Fruit fly (Drosophila melanogaster): Measurements from ENCODE around the gene Six4.

Gene Six4

DNA sequence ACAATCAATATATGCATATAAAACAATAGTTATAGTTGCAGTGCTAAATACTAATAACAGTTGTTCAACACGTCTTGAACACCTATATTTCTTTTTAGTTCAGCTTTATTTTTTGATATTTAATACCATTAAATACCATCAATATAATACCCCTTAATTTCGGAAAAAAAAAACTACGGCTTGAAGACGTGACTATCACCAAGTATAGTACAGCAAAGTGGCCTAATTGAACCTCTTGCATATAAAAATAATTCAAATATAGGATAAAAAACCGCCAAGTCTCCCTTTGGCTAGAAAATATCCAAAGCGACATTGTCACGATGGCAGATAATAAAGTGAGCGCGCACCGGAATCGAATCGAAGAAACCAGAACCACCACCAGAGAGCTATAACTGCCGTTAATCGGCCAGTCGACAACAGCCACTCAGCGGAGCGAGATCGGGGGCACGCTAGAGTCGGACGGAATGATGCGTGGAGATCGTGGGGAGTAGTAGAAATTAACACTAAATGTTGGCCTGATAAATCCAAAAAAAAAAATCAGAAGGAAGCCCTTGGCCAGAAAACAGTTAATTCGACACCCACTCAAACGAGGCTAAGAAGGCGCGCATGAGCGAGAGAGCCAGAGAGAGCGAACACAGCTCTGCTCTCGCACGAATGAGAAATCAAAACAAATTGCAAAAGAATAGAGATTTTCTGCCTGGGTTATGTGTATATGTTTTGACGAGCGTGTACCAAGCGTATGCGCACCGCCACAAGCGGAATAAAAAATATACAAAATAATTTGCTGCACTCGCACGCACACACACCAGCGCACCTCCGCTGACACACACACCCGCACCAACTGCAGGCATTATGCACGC is 7.5 kb downstream of the Six4 start (continued):
- peak; percentile 32 for TF ChIP-seq CG12299 (tag; optimal IDR thresholded peaks at IDR 0.05)
- TF ChIP-seq grau (tag; optimal IDR thresholded peaks at IDR 0.05), result peak; percentile 40
- peak; percentile 48 for TF ChIP-seq Dip3 (GFP tag; optimal IDR thresholded peaks at IDR 0.05)
- peak; percentile 40 for TF ChIP-seq CG18599 (GFP tag; optimal IDR thresholded peaks at IDR 0.05)
- no peak for TF ChIP-seq bowl (GFP tag; IDR thresholded peaks at IDR 0.05)
- TF ChIP-seq Trl (optimal IDR thresholded peaks at IDR 0.05), result peak; percentile 91 to 98
- TF ChIP-seq Trl (GFP tag; optimal IDR thresholded peaks at IDR 0.05), result peak; percentile 77
- TF ChIP-seq CG11504 (tag; optimal IDR thresholded peaks at IDR 0.05), result peak; percentile 61
- peak; percentile 42 for TF ChIP-seq Dref (GFP tag; IDR thresholded peaks at IDR 0.05)
- no peak for TF ChIP-seq ap (GFP tag; IDR thresholded peaks at IDR 0.05)
- no peak for TF ChIP-seq shn (GFP tag; optimal IDR thresholded peaks at IDR 0.05)
- peak; percentile 35 for TF ChIP-seq CG15696 (tag; optimal IDR thresholded peaks at IDR 0.05)
- no peak for TF ChIP-seq CG10321 (GFP tag; IDR thresholded peaks at IDR 0.05)
- TF ChIP-seq dmrt99B (tag; optimal IDR thresholded peaks at IDR 0.05), result peak; percentile 37
- peak; percentile 44 for TF ChIP-seq BEAF-32 (GFP tag; optimal IDR thresholded peaks at IDR 0.05)
- TF ChIP-seq lab (GFP tag; optimal IDR thresholded peaks at IDR 0.05), result peak; percentile 70
- no peak for TF ChIP-seq CG8478 (optimal IDR thresholded peaks at IDR 0.05)
- no peak for TF ChIP-seq CG11560 (tag; IDR thresholded peaks at IDR 0.05)
- TF ChIP-seq Neu2 (GFP tag; optimal IDR thresholded peaks at IDR 0.05; ENCODE audit: borderline replicate concordance), result peak; percentile 17
- peak; percentile 51 for TF ChIP-seq CG2120 (GFP tag; optimal IDR thresholded peaks at IDR 0.05)
- peak; percentile 37 for TF ChIP-seq Hr3 (GFP tag; optimal IDR thresholded peaks at IDR 0.05)
- TF ChIP-seq CG31224 (GFP tag; IDR thresholded peaks at IDR 0.05), result no peak
- TF ChIP-seq Xrp1 (GFP tag; IDR thresholded peaks at IDR 0.05), result no peak; the same call in 1 of the 2 replicates
- no peak for TF ChIP-seq tup (GFP tag; optimal IDR thresholded peaks at IDR 0.05)
- peak; percentile 46 for TF ChIP-seq zen (tag; optimal IDR thresholded peaks at IDR 0.05)
- no peak for TF ChIP-seq Nf-YB (GFP tag; optimal IDR thresholded peaks at IDR 0.05)
- TF ChIP-seq Mad (GFP tag; optimal IDR thresholded peaks at IDR 0.05), result no peak
- TF ChIP-seq CG15011 (GFP tag; optimal IDR thresholded peaks at IDR 0.05), result no peak
- no peak for TF ChIP-seq Lhr (GFP tag; optimal IDR thresholded peaks at IDR 0.05)
- no peak for TF ChIP-seq Doc3 (GFP tag; IDR thresholded peaks at IDR 0.05; ENCODE audit: partially characterized antibody)
- TF ChIP-seq dan (GFP tag; IDR thresholded peaks at IDR 0.05), result no peak
- no peak for TF ChIP-seq CG1647 (GFP tag; optimal IDR thresholded peaks at IDR 0.05)

dm6 chr3L:20784394-20784793 is 8.2 kb downstream of the Six4 start:
- TF ChIP-seq onecut (GFP tag; IDR thresholded peaks at IDR 0.05) (peak; percentile 38), CG34224 (GFP tag; IDR thresholded peaks at IDR 0.05; ENCODE audit: partially characterized antibody) (peak; percentile 17; the same call in 1 of the 3 replicates), stc (GFP tag; IDR thresholded peaks at IDR 0.05) (no peak), CG3726 (GFP tag; IDR thresholded peaks at IDR 0.05) (no peak), Trl (optimal IDR thresholded peaks at IDR 0.05) (peak in 1 of 2 experiments; percentile 32), Trl (GFP tag; optimal IDR thresholded peaks at IDR 0.05) (no peak), CG4360 (GFP tag; IDR thresholded peaks at IDR 0.05) (peak; percentile 59), CG9437 (GFP tag; optimal IDR thresholded peaks at IDR 0.05) (no peak), wdn (GFP tag; IDR thresholded peaks at IDR 0.05) (0 out of 2 replicates have a peak, but pooled peaks have one; percentile 19), amos (GFP tag; IDR thresholded peaks at IDR 0.05; ENCODE audit: partially characterized antibody) (no peak), scrt (GFP tag; optimal IDR thresholded peaks at IDR 0.05) (no peak), CG15479 (GFP tag; optimal IDR thresholded peaks at IDR 0.05) (peak; percentile 66), Lhr (GFP tag; optimal IDR thresholded peaks at IDR 0.05) (no peak), CG18599 (GFP tag; optimal IDR thresholded peaks at IDR 0.05) (no peak), Atf3 (GFP tag; optimal IDR thresholded peaks at IDR 0.05) (no peak), crol (GFP tag; IDR thresholded peaks at IDR 0.05) (peak; percentile 38; the same call in 1 of the 2 replicates)

Data from whole organism, embryonic.